Worm (Caenorhabditis elegans) whole organism, young adult: ENCODE results near the gene C13F10.1.

Experiments
- B0261.1 ChIP-seq: sonication (generic microtip); optimal IDR thresholded peaks from 2 replicates; lab custom pipeline; 2016; ENCODE audit warnings: mild to moderate bottlenecking, missing genetic modification characterization, moderate library complexity, missing compliant biosample characterization
- D2030.7 ChIP-seq: fragments of 200-800 bp; sonication (Bioruptor generic); IDR thresholded peaks from 2 replicates; pipeline ENCODE4 v1.3.6; 2022; ENCODE audit warnings: missing genetic modification reagents, missing genetic modification characterization, missing compliant biosample characterization
- F23B12.7 ChIP-seq: sonication (generic microtip); optimal IDR thresholded peaks from 2 replicates; lab custom pipeline; 2017; ENCODE audit warnings: missing genetic modification characterization, mild to moderate bottlenecking, missing compliant biosample characterization, antibody characterized with exemption, moderate library complexity; ENCODE audit not compliant: insufficient read depth
- F33H1.4 ChIP-seq: fragments of 200-800 bp; sonication (Bioruptor generic); IDR thresholded peaks from 2 replicates; pipeline ENCODE4 v1.3.6; 2022; ENCODE audit warnings: missing genetic modification reagents, missing genetic modification characterization, missing compliant biosample characterization
- F39B2.1 ChIP-seq: fragments of 200-800 bp; sonication (Bioruptor generic); IDR thresholded peaks from 2 replicates; pipeline ENCODE4 v1.3.6; 2022; ENCODE audit warnings: missing genetic modification reagents, missing genetic modification characterization, missing compliant biosample characterization
- F57A8.1 ChIP-seq: fragments of 200-800 bp; sonication (Bioruptor generic); optimal IDR thresholded peaks from 2 replicates; lab custom pipeline; 2018; ENCODE audit warnings: mild to moderate bottlenecking, missing genetic modification characterization, moderate library complexity, missing compliant biosample characterization
- F57C9.4 ChIP-seq: sonication (generic microtip); optimal IDR thresholded peaks from 2 replicates; lab custom pipeline; 2017; ENCODE audit warnings: mild to moderate bottlenecking, missing genetic modification characterization, missing compliant biosample characterization
- ama-1 ChIP-seq, 3 experiments: fragments of 150-350 bp in 1 of 3; sonication (generic microtip) in 2 of 3; optimal IDR thresholded peaks; 2 replicates each; lab custom pipeline; 2014 to 2018; ENCODE audit warnings: missing biosample characterization in 2 of 3, missing genetic modification characterization in 2 of 3, missing genetic modification reagents in 2 of 3
- attf-5 ChIP-seq: fragments of 200-800 bp; sonication (Bioruptor generic); optimal IDR thresholded peaks from 2 replicates; lab custom pipeline; 2018; ENCODE audit warnings: mild to moderate bottlenecking, missing genetic modification characterization, missing compliant biosample characterization
- attf-6 ChIP-seq: fragments of 200-800 bp; sonication (Bioruptor generic); IDR thresholded peaks from 2 replicates; pipeline ENCODE4 v1.3.6; 2022; ENCODE audit warnings: missing genetic modification reagents, missing genetic modification characterization, missing compliant biosample characterization
- cebp-1 ChIP-seq, 2 experiments: fragments of 200-800 bp in 1 of 2; sonication (Bioruptor generic) in 1 of 2; sonication (generic microtip) in 1 of 2; IDR thresholded peaks in 1 of 2; optimal IDR thresholded peaks in 1 of 2; 2 replicates each; pipeline versions ENCODE4 v1.3.6 to Lab custom; 2017 to 2022; ENCODE audit warnings: missing compliant biosample characterization in 2 of 2, missing genetic modification characterization in 2 of 2, mild to moderate bottlenecking in 1 of 2, missing genetic modification reagents in 1 of 2, moderate library complexity in 1 of 2
- ceh-79 ChIP-seq: sonication (generic microtip); optimal IDR thresholded peaks from 2 replicates; lab custom pipeline; 2017; ENCODE audit warnings: mild to moderate bottlenecking, missing genetic modification characterization, missing compliant biosample characterization
- chd-7 ChIP-seq: sonication (generic microtip); optimal IDR thresholded peaks from 2 replicates; lab custom pipeline; 2016; ENCODE audit warnings: mild to moderate bottlenecking, missing genetic modification characterization, moderate library complexity, missing compliant biosample characterization
- die-1 ChIP-seq: sonication (generic microtip); optimal IDR thresholded peaks from 2 replicates; lab custom pipeline; 2016; ENCODE audit warnings: missing genotype, mild to moderate bottlenecking, missing genetic modification characterization, missing compliant biosample characterization
- efl-1 ChIP-seq: fragments of 150-350 bp; optimal IDR thresholded peaks from 2 replicates; lab custom pipeline; 2014; ENCODE audit warnings: missing biosample characterization, missing genetic modification reagents, missing genetic modification characterization
- egl-44 ChIP-seq: fragments of 200-800 bp; sonication (Bioruptor generic); IDR thresholded peaks from 2 replicates; pipeline ENCODE4 v1.3.6; 2022; ENCODE audit warnings: missing genetic modification reagents, missing genetic modification characterization, missing compliant biosample characterization
- egrh-3 ChIP-seq: fragments of 200-800 bp; sonication (Bioruptor generic); IDR thresholded peaks from 2 replicates; pipeline ENCODE4 v1.3.6; 2022; ENCODE audit warnings: missing genetic modification reagents, missing genetic modification characterization, missing compliant biosample characterization
- ekl-4 ChIP-seq: fragments of 200-800 bp; sonication (Bioruptor generic); IDR thresholded peaks from 2 replicates; pipeline ENCODE4 v1.3.6; 2022; ENCODE audit warnings: missing genetic modification reagents, missing genetic modification characterization, missing compliant biosample characterization
- him-1 ChIP-seq: sonication (generic microtip); optimal IDR thresholded peaks from 2 replicates; lab custom pipeline; 2016; ENCODE audit warnings: missing genotype, missing genetic modification reagents, missing genetic modification characterization, missing compliant biosample characterization
- let-607 ChIP-seq, 2 experiments: fragments of 200-800 bp in 1 of 2; sonication (Bioruptor generic) in 1 of 2; sonication (generic microtip) in 1 of 2; optimal IDR thresholded peaks; 2 replicates each; lab custom pipeline; 2016 to 2018; ENCODE audit warnings: mild to moderate bottlenecking in 2 of 2, missing compliant biosample characterization in 2 of 2, missing genetic modification characterization in 2 of 2, moderate library complexity in 2 of 2, missing genotype in 1 of 2
- lin-26 ChIP-seq: fragments of 200-800 bp; sonication (Bioruptor generic); IDR thresholded peaks from 2 replicates; pipeline ENCODE4 v1.3.6; 2022; ENCODE audit warnings: missing genetic modification reagents, missing genetic modification characterization, missing compliant biosample characterization
- lin-35 ChIP-seq, 3 experiments: fragments of 150-350 bp in 2 of 3; sonication (generic microtip) in 1 of 3; optimal IDR thresholded peaks; 2 replicates each; lab custom pipeline; 2014 to 2018; ENCODE audit warnings: missing biosample characterization in 3 of 3, missing genetic modification characterization in 3 of 3, missing genetic modification reagents in 3 of 3
- lsy-27 ChIP-seq: sonication (generic microtip); optimal IDR thresholded peaks from 2 replicates; lab custom pipeline; 2017; ENCODE audit warnings: missing genetic modification characterization, mild to moderate bottlenecking, missing compliant biosample characterization, antibody characterized with exemption, missing genotype, borderline replicate concordance; ENCODE audit not compliant: insufficient read depth
- madf-3 ChIP-seq: fragments of 200-800 bp; sonication (Bioruptor generic); IDR thresholded peaks from 2 replicates; pipeline ENCODE4 v1.3.6; 2022; ENCODE audit warnings: missing genetic modification reagents, missing genetic modification characterization, missing compliant biosample characterization
- madf-6 ChIP-seq: fragments of 200-800 bp; sonication (Bioruptor generic); IDR thresholded peaks from 2 replicates; pipeline ENCODE4 v1.3.6; 2022; ENCODE audit warnings: missing genetic modification reagents, missing genetic modification characterization, missing compliant biosample characterization
- mel-28 ChIP-seq: sonication (generic microtip); optimal IDR thresholded peaks from 2 replicates; lab custom pipeline; 2016; ENCODE audit warnings: borderline replicate concordance, mild to moderate bottlenecking, missing genetic modification characterization, missing compliant biosample characterization
- mxl-1 ChIP-seq: sonication (generic microtip); optimal IDR thresholded peaks from 2 replicates; lab custom pipeline; 2016; ENCODE audit warnings: missing genetic modification characterization, missing compliant biosample characterization
- nfyb-1 ChIP-seq: fragments of 200-800 bp; sonication (Bioruptor generic); IDR thresholded peaks from 2 replicates; pipeline ENCODE4 v1.3.6; 2022; ENCODE audit warnings: missing genetic modification reagents, missing genetic modification characterization, missing compliant biosample characterization
- nhr-179 ChIP-seq: sonication (generic microtip); optimal IDR thresholded peaks from 2 replicates; lab custom pipeline; 2016; ENCODE audit warnings: mild to moderate bottlenecking, missing genetic modification characterization, missing compliant biosample characterization
- nhr-27 ChIP-seq: fragments of 200-800 bp; sonication (Bioruptor generic); optimal IDR thresholded peaks from 2 replicates; lab custom pipeline; 2018; ENCODE audit warnings: mild to moderate bottlenecking, missing genetic modification characterization, moderate library complexity, missing compliant biosample characterization
- somi-1 ChIP-seq: fragments of 200-800 bp; sonication (Bioruptor generic); optimal IDR thresholded peaks from 2 replicates; lab custom pipeline; 2018; ENCODE audit warnings: mild to moderate bottlenecking, missing genetic modification characterization, missing compliant biosample characterization
- tbx-9 ChIP-seq: sonication (generic microtip); optimal IDR thresholded peaks from 2 replicates; lab custom pipeline; 2016; ENCODE audit warnings: borderline replicate concordance, missing genetic modification characterization, inconsistent platforms, missing compliant biosample characterization
- tlf-1 ChIP-seq: fragments of 200-800 bp; sonication (Bioruptor generic); optimal IDR thresholded peaks from 2 replicates; lab custom pipeline; 2018; ENCODE audit warnings: mild to moderate bottlenecking, missing genetic modification characterization, missing compliant biosample characterization
- unc-62 ChIP-seq: fragments of 150-350 bp; optimal IDR thresholded peaks from 2 replicates; lab custom pipeline; 2014; ENCODE audit warnings: missing biosample characterization, missing genetic modification reagents, missing genetic modification characterization
- ztf-18 ChIP-seq: sonication (generic microtip); optimal IDR thresholded peaks from 2 replicates; lab custom pipeline; 2016; ENCODE audit warnings: missing genotype, mild to moderate bottlenecking, missing genetic modification characterization, missing compliant biosample characterization
- ztf-22 ChIP-seq: fragments of 200-800 bp; sonication (Bioruptor generic); optimal IDR thresholded peaks from 2 replicates; lab custom pipeline; 2018; ENCODE audit warnings: mild to moderate bottlenecking, missing genetic modification characterization, moderate library complexity, missing compliant biosample characterization
- ztf-3 ChIP-seq: fragments of 200-800 bp; sonication (Bioruptor generic); optimal IDR thresholded peaks from 2 replicates; lab custom pipeline; 2018; ENCODE audit warnings: mild to moderate bottlenecking, missing genetic modification characterization, missing compliant biosample characterization

The C13F10.1 gene

ce11 chrV:7218988-7219387, 4.9 kb upstream of the C13F10.1 start, which contains the start of gene C13F10.5:
C13F10.5 (minus strand) TSS chrV:7219088.
- TF ChIP-seq ztf-3 (GFP tag; lab: Kevin White, UChicago) (no peak), let-607 (tag; optimal IDR thresholded peaks at IDR 0.05; lab: Kevin White, UChicago) (no peak), F23B12.7 (tag; lab: Kevin White, UChicago) (no peak), ama-1 (optimal IDR thresholded peaks at IDR 0.05; lab: Kevin White, UChicago) (no peak), ama-1 (GFP tag; optimal IDR thresholded peaks at IDR 0.05; lab: Kevin White, UChicago) (no peak), nfyb-1 (no peak), egl-44 (GFP tag; lab: Robert Waterston, UW) (no peak), tlf-1 (GFP tag; lab: Kevin White, UChicago) (no peak), ekl-4 (GFP tag; lab: Robert Waterston, UW) (no peak), nhr-27 (no peak), mxl-1 (no peak), lin-35 (GFP tag; optimal IDR thresholded peaks at IDR 0.05; lab: Kevin White, UChicago) (no peak), ceh-79 (tag; lab: Kevin White, UChicago) (no peak), chd-7 (tag; lab: Kevin White, UChicago) (no peak), madf-6 (no peak), die-1 (tag; lab: Kevin White, UChicago) (no peak), tbx-9 (tag; lab: Kevin White, UChicago) (no peak), unc-62 (GFP tag; lab: Kevin White, UChicago) (no peak), attf-6 (no peak), F39B2.1 (no peak), egrh-3 (GFP tag; lab: Robert Waterston, UW) (no peak)

ce11 chrV:7220973-7221519, 2.8 kb upstream of the C13F10.1 start, which contains the start of the genes C13F10.8, C13F10.6 and kxd-1:
C13F10.8 (minus strand) TSS chrV:7221023.
C13F10.6 (minus strand) TSS chrV:7221039.
kxd-1 (plus strand) TSS chrV:7221469.
- TF ChIP-seq ztf-18 (tag; lab: Kevin White, UChicago) (peak; percentile 40), attf-5 (GFP tag; lab: Kevin White, UChicago) (peak; percentile 5), madf-3 (GFP tag; lab: Robert Waterston, UW) (0 out of 2 replicates have a peak, but pooled peaks have one; percentile 70), attf-6 (no peak), nhr-179 (tag; lab: Kevin White, UChicago) (no peak), cebp-1 (GFP tag; IDR thresholded peaks at IDR 0.05; lab: Robert Waterston, UW) (no peak), cebp-1 (tag; optimal IDR thresholded peaks at IDR 0.05; lab: Kevin White, UChicago) (peak; percentile 38), madf-6 (peak; percentile 19; the same call in 1 of the 2 replicates)

ce11 chrV:7223152-7223551, 726 bp upstream of the C13F10.1 start, which contains the start of gene C13F10.7:
C13F10.7 (minus strand) TSS chrV:7223252.
- TF ChIP-seq attf-6 = no peak
- no peak for TF ChIP-seq efl-1 (GFP tag; lab: Kevin White, UChicago)
- no peak for TF ChIP-seq lsy-27
- no peak for TF ChIP-seq D2030.7 (GFP tag; lab: Robert Waterston, UW)
- no peak for TF ChIP-seq ztf-22 (GFP tag; lab: Kevin White, UChicago)

ce11 chrV:7224353-7224752, 475 bp downstream of the C13F10.1 start:
- no peak for TF ChIP-seq F57C9.4 (tag; lab: Kevin White, UChicago)
- TF ChIP-seq him-1 (tag; lab: Kevin White, UChicago) = no peak
- TF ChIP-seq chd-7 (tag; lab: Kevin White, UChicago) = no peak
- TF ChIP-seq lin-26 (GFP tag; lab: Robert Waterston, UW) = no peak
- TF ChIP-seq F57A8.1 (GFP tag; lab: Kevin White, UChicago) = no peak
- no peak for TF ChIP-seq somi-1
- no peak for TF ChIP-seq mel-28 (tag; lab: Kevin White, UChicago)
- no peak for TF ChIP-seq B0261.1
- TF ChIP-seq F33H1.4 = no peak
